Worm (Caenorhabditis elegans) whole organism, L4/young adult: ENCODE data around the gene H04M03.11.

Experiments
- W03F9.2 ChIP-seq: fragments of 150-350 bp; optimal IDR thresholded peaks from 2 replicates; lab custom pipeline; 2014; ENCODE audit warnings: missing biosample characterization, missing genetic modification characterization
- dao-5 ChIP-seq: sonication (generic microtip); optimal IDR thresholded peaks from 2 replicates; lab custom pipeline; 2016; ENCODE audit warnings: missing genotype, missing genetic modification characterization, moderate library complexity, missing compliant biosample characterization
- him-1 ChIP-seq: sonication (generic microtip); optimal IDR thresholded peaks from 2 replicates; lab custom pipeline; 2016; ENCODE audit warnings: missing genotype, missing genetic modification reagents, missing genetic modification characterization, missing compliant biosample characterization

The H04M03.11 gene

ce11 chrIV:5886605-5887004, 2.2 kb upstream of the H04M03.11 start:
- TF ChIP-seq dao-5 (no peak), him-1 (no peak), W03F9.2 (tag; lab: Kevin White, UChicago) (no peak)

ce11 chrIV:5885180-5885887, 934 bp upstream of the H04M03.11 start, which contains the start of gene glf-1:
Gene glf-1 (plus strand): TSS chrIV:5885835.
- TF ChIP-seq dao-5 (no peak), him-1 (no peak), W03F9.2 (tag; lab: Kevin White, UChicago) (no peak)

- TF ChIP-seq W03F9.2 (tag; lab: Kevin White, UChicago), result no peak
Measured at ce11 chrIV:5879853-5880252, 4.5 kb downstream of the H04M03.11 start, which contains the start of gene srv-22. Gene srv-22 (minus strand): TSS chrIV:5879953.

ce11 chrIV:5877246-5877645, 7.2 kb downstream of the H04M03.11 start, which contains the start of gene srv-21:
Gene srv-21 (minus strand): TSS chrIV:5877346.
- TF ChIP-seq dao-5, result no peak
- TF ChIP-seq him-1, result no peak

ce11 chrIV:5873825-5874224, 10.6 kb downstream of the H04M03.11 start, which contains the start of gene srv-19:
Gene srv-19 (minus strand): TSS chrIV:5873925.
- TF ChIP-seq him-1, result no peak
- TF ChIP-seq dao-5, result no peak
- TF ChIP-seq W03F9.2 (tag; lab: Kevin White, UChicago), result no peak

ce11 chrIV:5870072-5870471, 14.3 kb downstream of the H04M03.11 start, which contains the start of gene srv-17:
Gene srv-17 (minus strand): TSS chrIV:5870172.
- no peak for TF ChIP-seq W03F9.2 (tag; lab: Kevin White, UChicago)
- TF ChIP-seq dao-5, result no peak
- TF ChIP-seq him-1, result no peak

- TF ChIP-seq him-1, result no peak
- no peak for TF ChIP-seq dao-5
- no peak for TF ChIP-seq W03F9.2 (tag; lab: Kevin White, UChicago)
Measured at ce11 chrIV:5869354-5869753, 15.0 kb downstream of the H04M03.11 start.

- TF ChIP-seq W03F9.2 (tag; lab: Kevin White, UChicago) (no peak), dao-5 (no peak), him-1 (no peak)
Measured at ce11 chrIV:5867189-5867588, 17.2 kb downstream of the H04M03.11 start, which contains the start of gene C06E7.88. Gene C06E7.88 (minus strand): TSS chrIV:5867289.

- no peak for TF ChIP-seq W03F9.2 (tag; lab: Kevin White, UChicago)
- TF ChIP-seq dao-5, result no peak
- TF ChIP-seq him-1, result no peak
Measured at ce11 chrIV:5865818-5866217, 18.6 kb downstream of the H04M03.11 start, which contains the start of gene spe-27. Gene spe-27 (minus strand): TSS chrIV:5865918.

- TF ChIP-seq W03F9.2 (tag; lab: Kevin White, UChicago) (no peak), dao-5 (no peak), him-1 (no peak)
Measured at ce11 chrIV:5860762-5861161, 23.6 kb downstream of the H04M03.11 start.

- TF ChIP-seq W03F9.2 (tag; lab: Kevin White, UChicago), result no peak
- no peak for TF ChIP-seq dao-5
- TF ChIP-seq him-1, result no peak
Measured at ce11 chrIV:5859876-5860275, 24.5 kb downstream of the H04M03.11 start, which contains the start of gene C06E7.4. Gene C06E7.4 (minus strand): TSS chrIV:5859976.

- no peak for TF ChIP-seq W03F9.2 (tag; lab: Kevin White, UChicago)
- no peak for TF ChIP-seq dao-5
- TF ChIP-seq him-1, result no peak
Measured at ce11 chrIV:5858212-5858611, 26.2 kb downstream of the H04M03.11 start.

ce11 chrIV:5856975-5857374, 27.4 kb downstream of the H04M03.11 start:
- TF ChIP-seq him-1, result no peak
- TF ChIP-seq dao-5, result no peak
- TF ChIP-seq W03F9.2 (tag; lab: Kevin White, UChicago), result no peak

- TF ChIP-seq dao-5 (no peak), W03F9.2 (tag; lab: Kevin White, UChicago) (no peak), him-1 (no peak)
Measured at ce11 chrIV:5855608-5856007, 28.8 kb downstream of the H04M03.11 start.

ce11 chrIV:5850765-5851377, 33.5 kb downstream of the H04M03.11 start:
- TF ChIP-seq him-1 (no peak), W03F9.2 (tag; lab: Kevin White, UChicago) (no peak), dao-5 (no peak)
